Worm (Caenorhabditis elegans): ENCODE results near the gene srt-59.

DNA sequence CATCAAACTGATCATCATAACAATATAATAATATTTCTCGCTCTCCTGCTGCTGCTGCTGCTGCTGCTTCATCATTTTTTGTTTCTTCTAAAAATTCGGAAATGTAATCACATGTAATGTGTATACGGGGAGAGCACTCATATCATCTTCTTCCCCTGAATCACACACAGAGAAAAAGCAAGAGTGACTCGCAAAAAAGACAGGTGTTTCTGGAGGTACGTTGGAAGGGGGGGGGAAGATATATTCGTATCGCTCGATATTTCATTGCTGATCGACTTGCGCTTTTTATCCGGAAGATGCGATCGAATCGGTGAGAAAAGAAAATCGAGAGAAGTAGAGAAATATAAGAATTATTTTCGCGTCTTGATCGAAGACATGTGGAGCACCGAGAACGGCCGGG, 6.1 kb upstream of the srt-59 start:
- TF ChIP-seq pha-4 (tag; optimal IDR thresholded peaks at IDR 0.05) (no peak), ces-1 (GFP tag; optimal IDR thresholded peaks at IDR 0.05) (no peak)

Data from whole organism, mixed stage, embryonic.